Fruit fly (Drosophila melanogaster) whole organism, embryonic: ENCODE data around the gene CG5214.

ENCODE experiments used
- Aef1 ChIP-seq: fragments of 200-800 bp; sonication (Bioruptor generic); IDR thresholded peaks from 3 replicates; pipeline ENCODE4 v1.3.6; 2022; ENCODE audit warnings: missing biosample characterization, missing genetic modification characterization
- BEAF-32 ChIP-seq: fragments of 200-800 bp; sonication (Bioruptor generic); optimal IDR thresholded peaks from 3 replicates; lab custom pipeline; 2017; ENCODE audit warnings: missing biosample characterization, missing genetic modification characterization, mild to moderate bottlenecking, moderate library complexity, missing genetic modification reagents
- CG10431 ChIP-seq: fragments of 200-800 bp; sonication (Bioruptor generic); optimal IDR thresholded peaks from 3 replicates; lab custom pipeline; 2018; ENCODE audit warnings: missing biosample characterization, mild to moderate bottlenecking, missing genetic modification characterization
- CG15269 ChIP-seq: fragments of 200-800 bp; sonication (Bioruptor generic); optimal IDR thresholded peaks from 2 replicates; lab custom pipeline; 2018; ENCODE audit warnings: missing biosample characterization, mild to moderate bottlenecking, missing genetic modification characterization, moderate library complexity
- CG15514 ChIP-seq: fragments of 200-800 bp; sonication (Bioruptor generic); optimal IDR thresholded peaks from 3 replicates; lab custom pipeline; 2017; ENCODE audit warnings: missing biosample characterization, missing genetic modification characterization, mild to moderate bottlenecking, moderate library complexity, missing genetic modification reagents
- CG17361 ChIP-seq: fragments of 200-800 bp; sonication (Bioruptor generic); IDR thresholded peaks from 3 replicates; pipeline ENCODE4 v1.3.6; 2022; ENCODE audit warnings: missing biosample characterization, missing genetic modification characterization
- CG1832 ChIP-seq: fragments of 200-800 bp; sonication (Bioruptor generic); optimal IDR thresholded peaks from 2 replicates; lab custom pipeline; 2017; ENCODE audit warnings: missing biosample characterization, mild to moderate bottlenecking, missing genetic modification characterization, inconsistent platforms
- CG2712 ChIP-seq: fragments of 200-800 bp; optimal IDR thresholded peaks from 3 replicates; lab custom pipeline; 2019; ENCODE audit warnings: missing biosample characterization, mild to moderate bottlenecking, missing genetic modification characterization, moderate library complexity
- CG3281 ChIP-seq: fragments of 200-800 bp; sonication (Bioruptor generic); optimal IDR thresholded peaks from 3 replicates; lab custom pipeline; 2017; ENCODE audit warnings: missing biosample characterization, mild to moderate bottlenecking, missing genetic modification characterization
- CG34224 ChIP-seq: fragments of 200-800 bp; sonication (Bioruptor generic); IDR thresholded peaks from 3 replicates; pipeline ENCODE4 v1.3.6; 2022; ENCODE audit warnings: missing biosample characterization, missing genetic modification characterization; ENCODE audit not compliant: partially characterized antibody
- CG4617 ChIP-seq: fragments of 200-800 bp; sonication (Bioruptor generic); optimal IDR thresholded peaks from 3 replicates; lab custom pipeline; 2016; ENCODE audit warnings: missing biosample characterization, missing genetic modification characterization, borderline replicate concordance
- CG6765 ChIP-seq: fragments of 200-800 bp; sonication (Bioruptor generic); optimal IDR thresholded peaks from 3 replicates; lab custom pipeline; 2017; ENCODE audit warnings: missing biosample characterization, mild to moderate bottlenecking, missing genetic modification characterization
- CG7372 ChIP-seq: fragments of 200-800 bp; sonication (Bioruptor generic); IDR thresholded peaks from 2 replicates; pipeline ENCODE4 v1.3.6; 2022; ENCODE audit warnings: missing biosample characterization, missing genetic modification characterization
- CG8089 ChIP-seq: fragments of 200-800 bp; sonication (Bioruptor generic); optimal IDR thresholded peaks from 3 replicates; lab custom pipeline; 2016; ENCODE audit warnings: missing biosample characterization, missing genetic modification characterization
- CG8290 ChIP-seq, 3 experiments: fragments of 200-800 bp; sonication (Bioruptor generic); optimal IDR thresholded peaks; 2 replicates each; lab custom pipeline; 2016 to 2019; ENCODE audit warnings: missing biosample characterization in 3 of 3, missing genetic modification characterization in 3 of 3, mild to moderate bottlenecking in 2 of 3, moderate library complexity in 1 of 3
- CG9797 ChIP-seq: fragments of 200-800 bp; sonication (Bioruptor generic); optimal IDR thresholded peaks from 3 replicates; lab custom pipeline; 2018; ENCODE audit warnings: missing biosample characterization, mild to moderate bottlenecking, missing genetic modification characterization
- Camta ChIP-seq: fragments of 200-800 bp; sonication (Bioruptor generic); optimal IDR thresholded peaks from 2 replicates; lab custom pipeline; 2016; ENCODE audit warnings: missing biosample characterization, missing genetic modification characterization
- D19B ChIP-seq: fragments of 200-800 bp; sonication (Bioruptor generic); optimal IDR thresholded peaks from 2 replicates; lab custom pipeline; 2017; ENCODE audit warnings: missing biosample characterization, mild to moderate bottlenecking, missing genetic modification characterization
- Dp ChIP-seq: fragments of 200-800 bp; sonication (Bioruptor generic); optimal IDR thresholded peaks from 2 replicates; lab custom pipeline; 2018; ENCODE audit warnings: missing biosample characterization, mild to moderate bottlenecking, missing genetic modification characterization, moderate library complexity
- GATAe ChIP-seq: fragments of 200-800 bp; sonication (Bioruptor generic); conservative IDR thresholded peaks from 2 replicates; pipeline ENCODE4 v1.3.6; 2022; ENCODE audit warnings: missing biosample characterization, missing genetic modification characterization
- H15 ChIP-seq: fragments of 200-800 bp; sonication (Bioruptor generic); IDR thresholded peaks from 3 replicates; pipeline ENCODE4 v1.3.6; 2022; ENCODE audit warnings: missing biosample characterization, missing genetic modification characterization
- Hand ChIP-seq: fragments of 200-800 bp; sonication (Bioruptor generic); optimal IDR thresholded peaks from 2 replicates; lab custom pipeline; 2017; ENCODE audit warnings: mild to moderate bottlenecking, missing biosample characterization, missing genetic modification reagents, missing genetic modification characterization
- HmgZ ChIP-seq: fragments of 200-800 bp; sonication (Bioruptor generic); optimal IDR thresholded peaks from 2 replicates; lab custom pipeline; 2018; ENCODE audit warnings: missing biosample characterization, mild to moderate bottlenecking, missing genetic modification characterization
- Hmx ChIP-seq: fragments of 200-800 bp; sonication (Bioruptor generic); optimal IDR thresholded peaks from 2 replicates; lab custom pipeline; 2016; ENCODE audit warnings: missing biosample characterization, missing genetic modification characterization
- Mrtf ChIP-seq: fragments of 200-800 bp; sonication (Bioruptor generic); IDR thresholded peaks from 3 replicates; pipeline ENCODE4 v1.3.6; 2022; ENCODE audit warnings: missing biosample characterization, missing genetic modification characterization
- Nf-YC ChIP-seq: fragments of 200-800 bp; optimal IDR thresholded peaks from 3 replicates; lab custom pipeline; 2019; ENCODE audit warnings: missing biosample characterization, mild to moderate bottlenecking, missing genetic modification characterization, moderate library complexity
- PHDP ChIP-seq: fragments of 200-800 bp; sonication (Bioruptor generic); optimal IDR thresholded peaks from 3 replicates; lab custom pipeline; 2018; ENCODE audit warnings: missing biosample characterization, mild to moderate bottlenecking, missing genetic modification characterization, moderate library complexity
- Sin3A ChIP-seq: fragments of >200 bp; optimal IDR thresholded peaks from 2 replicates; lab custom pipeline; 2018
- YL-1 ChIP-seq: fragments of 200-800 bp; sonication (Bioruptor generic); optimal IDR thresholded peaks from 3 replicates; lab custom pipeline; 2017; ENCODE audit warnings: missing biosample characterization, mild to moderate bottlenecking, missing genetic modification characterization
- amos ChIP-seq: fragments of 200-800 bp; sonication (Bioruptor generic); IDR thresholded peaks from 2 replicates; pipeline ENCODE4 v1.3.6; 2022; ENCODE audit warnings: missing biosample characterization, missing genetic modification characterization; ENCODE audit not compliant: partially characterized antibody
- bsh ChIP-seq, 2 experiments: fragments of 200-800 bp; sonication (Bioruptor generic); optimal IDR thresholded peaks; 2 replicates each; lab custom pipeline; 2017 to 2018; ENCODE audit warnings: mild to moderate bottlenecking in 2 of 2, missing biosample characterization in 2 of 2, missing genetic modification characterization in 2 of 2, moderate library complexity in 1 of 2
- crp ChIP-seq, 2 experiments: fragments of 200-800 bp; sonication (Bioruptor generic); optimal IDR thresholded peaks; 2 replicates in 1 of 2; 3 replicates in 1 of 2; lab custom pipeline; 2017; ENCODE audit warnings: missing biosample characterization in 2 of 2, missing genetic modification characterization in 2 of 2, mild to moderate bottlenecking in 1 of 2, moderate library complexity in 1 of 2
- en ChIP-seq: fragments of 200-800 bp; sonication (Bioruptor generic); optimal IDR thresholded peaks from 2 replicates; lab custom pipeline; 2016; ENCODE audit warnings: missing biosample characterization, missing genetic modification characterization
- ftz-f1 ChIP-seq: fragments of 200-800 bp; sonication (Bioruptor generic); optimal IDR thresholded peaks from 2 replicates; lab custom pipeline; 2016; ENCODE audit warnings: missing biosample characterization, missing genetic modification characterization
- fu2 ChIP-seq: fragments of 200-800 bp; sonication (Bioruptor generic); optimal IDR thresholded peaks from 2 replicates; lab custom pipeline; 2016; ENCODE audit warnings: missing biosample characterization, missing genetic modification characterization
- gfzf ChIP-seq: fragments of 200-800 bp; sonication (Bioruptor generic); optimal IDR thresholded peaks from 2 replicates; lab custom pipeline; 2016; ENCODE audit warnings: missing biosample characterization, mild to moderate bottlenecking, missing genetic modification characterization, moderate library complexity
- gsb-n ChIP-seq: fragments of 200-800 bp; sonication (Bioruptor generic); optimal IDR thresholded peaks from 3 replicates; lab custom pipeline; 2018; ENCODE audit warnings: missing biosample characterization, mild to moderate bottlenecking, missing genetic modification characterization
- nmo ChIP-seq: fragments of 200-800 bp; sonication (Bioruptor generic); optimal IDR thresholded peaks from 2 replicates; lab custom pipeline; 2018; ENCODE audit warnings: missing biosample characterization, mild to moderate bottlenecking, missing genetic modification characterization, moderate library complexity
- p53 ChIP-seq: fragments of 200-800 bp; sonication (Bioruptor generic); optimal IDR thresholded peaks from 2 replicates; lab custom pipeline; 2016; ENCODE audit warnings: missing biosample characterization, missing genetic modification characterization
- pros ChIP-seq: fragments of 200-800 bp; sonication (Bioruptor generic); optimal IDR thresholded peaks from 3 replicates; lab custom pipeline; 2019; ENCODE audit warnings: missing biosample characterization, mild to moderate bottlenecking, missing genetic modification characterization, moderate library complexity
- pum ChIP-seq: fragments of 200-800 bp; sonication (Bioruptor generic); optimal IDR thresholded peaks from 2 replicates; lab custom pipeline; 2016; ENCODE audit warnings: missing biosample characterization, missing genetic modification characterization
- sc ChIP-seq, 3 experiments: fragments of >200 bp in 2 of 3; fragments of 200-800 bp in 1 of 3; sonication (Bioruptor generic) in 1 of 3; optimal IDR thresholded peaks; 2 replicates in 2 of 3; 3 replicates in 1 of 3; lab custom pipeline; 2017; ENCODE audit warnings: mild to moderate bottlenecking in 1 of 3, missing biosample characterization in 1 of 3, missing genetic modification characterization in 1 of 3, missing genetic modification reagents in 1 of 3
- sd ChIP-seq: fragments of 200-800 bp; sonication (Bioruptor generic); optimal IDR thresholded peaks from 3 replicates; lab custom pipeline; 2018; ENCODE audit warnings: missing biosample characterization, mild to moderate bottlenecking, missing genetic modification characterization, moderate library complexity
- ssp ChIP-seq: fragments of 200-800 bp; sonication (Bioruptor generic); IDR thresholded peaks from 2 replicates; pipeline ENCODE4 v1.3.6; 2022; ENCODE audit warnings: missing biosample characterization, missing genetic modification characterization
- toy ChIP-seq: fragments of 200-800 bp; sonication (Bioruptor generic); IDR thresholded peaks from 2 replicates; pipeline ENCODE4 v1.3.6; 2022; ENCODE audit warnings: missing biosample characterization, missing genetic modification characterization
- trem ChIP-seq: fragments of 200-800 bp; optimal IDR thresholded peaks from 3 replicates; lab custom pipeline; 2019; ENCODE audit warnings: missing biosample characterization, mild to moderate bottlenecking, missing genetic modification characterization, moderate library complexity
- zen2 ChIP-seq: fragments of 200-800 bp; sonication (Bioruptor generic); IDR thresholded peaks from 3 replicates; pipeline ENCODE4 v1.3.6; 2022; ENCODE audit warnings: missing biosample characterization, missing genetic modification characterization; ENCODE audit not compliant: partially characterized antibody

Gene CG5214

dm6 chr3R:11231705-11232261 lies 12.3 kb upstream of the CG5214 start, which contains the start of the genes CG17187 and Dph3 (continued):
- TF ChIP-seq crp (GFP tag; optimal IDR thresholded peaks at IDR 0.05; lab: Kevin White, UChicago): peak; percentile 71 to 91
- TF ChIP-seq trem (tag; lab: Kevin White, UChicago): peak; percentile 98
- TF ChIP-seq HmgZ (tag; lab: Kevin White, UChicago): peak; percentile 3
- peak; percentile 36 for TF ChIP-seq YL-1 (GFP tag; lab: Kevin White, UChicago)
- peak; percentile 56 for TF ChIP-seq gfzf
- TF ChIP-seq CG4617 (GFP tag; lab: Kevin White, UChicago): peak; percentile 14
- peak; percentile 70 for TF ChIP-seq ftz-f1 (GFP tag; lab: Kevin White, UChicago)
- TF ChIP-seq CG9797 (GFP tag; lab: Kevin White, UChicago): peak; percentile 15
- TF ChIP-seq BEAF-32: peak; percentile 13
- TF ChIP-seq gsb-n (tag; lab: Kevin White, UChicago): no peak
- TF ChIP-seq Sin3A (lab: Kevin White, UChicago): peak; percentile 14
- peak; percentile 58 for TF ChIP-seq CG7372 (GFP tag; lab: Robert Waterston, UW)
- TF ChIP-seq Hmx (GFP tag; lab: Kevin White, UChicago): no peak
- TF ChIP-seq Dp (GFP tag; lab: Kevin White, UChicago): peak; percentile 10

dm6 chr3R:11234918-11235371 lies 9.2 kb upstream of the CG5214 start, which contains the start of the genes Arfip and CG17721:
Gene Arfip, minus strand, starts transcription at chr3R:11235013.
Gene CG17721, plus strand, starts transcription at chr3R:11235140.
- TF ChIP-seq CG1832 (GFP tag; lab: Kevin White, UChicago) (no peak), nmo (GFP tag; lab: Kevin White, UChicago) (peak; percentile 68), CG3281 (GFP tag; lab: Kevin White, UChicago) (no peak), Nf-YC (tag; lab: Kevin White, UChicago) (peak; percentile 26), ssp (GFP tag; lab: Robert Waterston, UW) (no peak), Aef1 (no peak), CG8290 (GFP tag; optimal IDR thresholded peaks at IDR 0.05; lab: Kevin White, UChicago) (peak; percentile 10), CG8290 (tag; optimal IDR thresholded peaks at IDR 0.05; lab: Kevin White, UChicago) (no peak), CG8089 (GFP tag; lab: Kevin White, UChicago) (no peak), toy (no peak), zen2 (GFP tag; lab: Robert Waterston, UW) (no peak), CG15514 (GFP tag; lab: Kevin White, UChicago) (peak; percentile 57), D19B (GFP tag; lab: Kevin White, UChicago) (no peak), sc (optimal IDR thresholded peaks at IDR 0.05; lab: Kevin White, UChicago) (no peak), sc (GFP tag; optimal IDR thresholded peaks at IDR 0.05; lab: Kevin White, UChicago) (no peak), bsh (GFP tag; optimal IDR thresholded peaks at IDR 0.05; lab: Kevin White, UChicago) (no peak), CG34224 (GFP tag; lab: Robert Waterston, UW) (no peak), pum (GFP tag; lab: Kevin White, UChicago) (no peak), p53 (GFP tag; lab: Kevin White, UChicago) (no peak), Dp (GFP tag; lab: Kevin White, UChicago) (peak; percentile 44), fu2 (GFP tag; lab: Kevin White, UChicago) (no peak), CG17361 (GFP tag; lab: Robert Waterston, UW) (0 out of 3 replicates have a peak, but pooled peaks have one; percentile 17), sd (tag; lab: Kevin White, UChicago) (no peak), Hand (no peak), Camta (GFP tag; lab: Kevin White, UChicago) (no peak), GATAe (GFP tag; lab: Robert Waterston, UW) (no peak), CG15269 (tag; lab: Kevin White, UChicago) (no peak), en (GFP tag; lab: Kevin White, UChicago) (no peak), Mrtf (no peak), amos (GFP tag; lab: Robert Waterston, UW) (peak; percentile 34), BEAF-32 (peak; percentile 49), pros (GFP tag; lab: Kevin White, UChicago) (no peak), H15 (GFP tag; lab: Robert Waterston, UW) (no peak), CG10431 (GFP tag; lab: Kevin White, UChicago) (no peak), CG2712 (tag; lab: Kevin White, UChicago) (peak; percentile 19), CG6765 (GFP tag; lab: Kevin White, UChicago) (no peak), PHDP (tag; lab: Kevin White, UChicago) (no peak)
